Worm (Caenorhabditis elegans): ENCODE results near the gene dab-1.

- TF ChIP-seq rnt-1 (tag; optimal IDR thresholded peaks at IDR 0.05) (no peak), nhr-77 (tag; optimal IDR thresholded peaks at IDR 0.05) (no peak), pqm-1 (tag; optimal IDR thresholded peaks at IDR 0.05) (no peak), ama-1 (optimal IDR thresholded peaks at IDR 0.05) (no peak), mab-9 (GFP tag; IDR thresholded peaks at IDR 0.05) (no peak), snpc-4 (tag; optimal IDR thresholded peaks at IDR 0.05) (no peak)
These were observed 47.9 kb downstream of the dab-1 start, which contains the start of gene tdc-1 for ce11 chrII:8269855-8270647.
